Fruit fly (Drosophila melanogaster): Measurements from ENCODE around the gene SmydA-9.

dm6 chrX:9164510-9165506 is 45.9 kb downstream of the SmydA-9 start:
- TF ChIP-seq CG8478 (optimal IDR thresholded peaks at IDR 0.05) (no peak), CTCF (optimal IDR thresholded peaks at IDR 0.05) (no peak)

All from S2 (cell line).